Fruit fly (Drosophila melanogaster) whole organism, pupa: ENCODE measurements around the gene CG8117.

ENCODE experiments used
- CG10348 ChIP-seq: fragments of 200-800 bp; sonication (Bioruptor generic); IDR thresholded peaks from 2 replicates; pipeline ENCODE4 v1.3.6; 2022; ENCODE audit warnings: missing biosample characterization, missing genetic modification characterization
- CG12605 ChIP-seq: fragments of 200-800 bp; sonication (Bioruptor generic); IDR thresholded peaks from 2 replicates; pipeline ENCODE4 v1.3.6; 2022; ENCODE audit warnings: missing biosample characterization, missing genetic modification characterization
- CG13204 ChIP-seq: fragments of 200-800 bp; sonication (Bioruptor generic); optimal IDR thresholded peaks from 2 replicates; lab custom pipeline; 2018; ENCODE audit warnings: missing biosample characterization, mild to moderate bottlenecking, missing genetic modification characterization, moderate library complexity
- CG14655 ChIP-seq: fragments of 200-800 bp; sonication (Bioruptor generic); optimal IDR thresholded peaks from 3 replicates; lab custom pipeline; 2017; ENCODE audit warnings: mild to moderate bottlenecking, missing biosample characterization, missing genetic modification reagents, missing genetic modification characterization
- CG15710 ChIP-seq: fragments of 200-800 bp; sonication (Bioruptor generic); optimal IDR thresholded peaks from 2 replicates; lab custom pipeline; 2018; ENCODE audit warnings: missing biosample characterization, mild to moderate bottlenecking, missing genetic modification characterization, moderate library complexity
- CG17806 ChIP-seq: fragments of 200-800 bp; sonication (Bioruptor generic); optimal IDR thresholded peaks from 2 replicates; lab custom pipeline; 2018; ENCODE audit warnings: missing biosample characterization, mild to moderate bottlenecking, missing genetic modification characterization, moderate library complexity
- CG32121 ChIP-seq: fragments of 200-800 bp; sonication (Bioruptor generic); IDR thresholded peaks from 2 replicates; pipeline ENCODE4 v1.3.6; 2022; ENCODE audit warnings: missing biosample characterization, missing genetic modification characterization
- CG34367 ChIP-seq: fragments of 200-800 bp; sonication (Bioruptor generic); optimal IDR thresholded peaks from 2 replicates; lab custom pipeline; 2018; ENCODE audit warnings: missing biosample characterization, mild to moderate bottlenecking, missing genetic modification characterization
- CG4496 ChIP-seq: fragments of 200-800 bp; sonication (Bioruptor generic); IDR thresholded peaks from 3 replicates; pipeline ENCODE4 v1.3.6; 2022; ENCODE audit warnings: missing biosample characterization, missing genetic modification characterization
- CG8159 ChIP-seq: fragments of 200-800 bp; sonication (Bioruptor generic); optimal IDR thresholded peaks from 3 replicates; lab custom pipeline; 2018; ENCODE audit warnings: missing biosample characterization, mild to moderate bottlenecking, missing genetic modification characterization, moderate library complexity
- CG8301 ChIP-seq: fragments of 200-800 bp; sonication (Bioruptor generic); optimal IDR thresholded peaks from 2 replicates; lab custom pipeline; 2018; ENCODE audit warnings: missing biosample characterization, mild to moderate bottlenecking, missing genetic modification characterization
- CG9948 ChIP-seq: fragments of 200-800 bp; sonication (Bioruptor generic); optimal IDR thresholded peaks from 2 replicates; lab custom pipeline; 2018; ENCODE audit warnings: missing biosample characterization, mild to moderate bottlenecking, missing genetic modification characterization, moderate library complexity
- D1 ChIP-seq: fragments of 200-800 bp; sonication (Bioruptor generic); optimal IDR thresholded peaks from 2 replicates; lab custom pipeline; 2018; ENCODE audit warnings: missing biosample characterization, mild to moderate bottlenecking, missing genetic modification characterization, moderate library complexity
- EcR ChIP-seq: fragments of 200-800 bp; sonication (Bioruptor generic); optimal IDR thresholded peaks from 3 replicates; lab custom pipeline; 2019; ENCODE audit warnings: missing biosample characterization, missing genetic modification characterization, mild to moderate bottlenecking, moderate library complexity, missing genetic modification reagents
- Ets98B ChIP-seq: fragments of 200-800 bp; sonication (Bioruptor generic); IDR thresholded peaks from 2 replicates; pipeline ENCODE4 v1.3.6; 2022; ENCODE audit warnings: missing biosample characterization, missing genetic modification characterization
- Pif1A ChIP-seq: fragments of 200-800 bp; sonication (Bioruptor generic); optimal IDR thresholded peaks from 3 replicates; lab custom pipeline; 2016; ENCODE audit warnings: missing biosample characterization, missing genetic modification characterization
- Pif1B ChIP-seq: fragments of 200-800 bp; sonication (Bioruptor generic); optimal IDR thresholded peaks from 3 replicates; lab custom pipeline; 2016; ENCODE audit warnings: missing biosample characterization, missing genetic modification characterization
- Snoo ChIP-seq: fragments of 200-800 bp; sonication (Bioruptor generic); optimal IDR thresholded peaks from 3 replicates; lab custom pipeline; 2017; ENCODE audit warnings: missing biosample characterization, mild to moderate bottlenecking, missing genetic modification characterization, inconsistent platforms
- fd96Ca ChIP-seq: fragments of 200-800 bp; sonication (Bioruptor generic); IDR thresholded peaks from 3 replicates; pipeline ENCODE4 v1.3.6; 2022; ENCODE audit warnings: missing biosample characterization, missing genetic modification characterization
- gl ChIP-seq: fragments of 200-800 bp; sonication (Bioruptor generic); optimal IDR thresholded peaks from 2 replicates; lab custom pipeline; 2018; ENCODE audit warnings: missing biosample characterization, mild to moderate bottlenecking, missing genetic modification characterization
- rn ChIP-seq: fragments of 200-800 bp; sonication (Bioruptor generic); IDR thresholded peaks from 2 replicates; pipeline ENCODE4 v1.3.6; 2022; ENCODE audit warnings: missing biosample characterization, missing genetic modification characterization

The CG8117 gene

DNA sequence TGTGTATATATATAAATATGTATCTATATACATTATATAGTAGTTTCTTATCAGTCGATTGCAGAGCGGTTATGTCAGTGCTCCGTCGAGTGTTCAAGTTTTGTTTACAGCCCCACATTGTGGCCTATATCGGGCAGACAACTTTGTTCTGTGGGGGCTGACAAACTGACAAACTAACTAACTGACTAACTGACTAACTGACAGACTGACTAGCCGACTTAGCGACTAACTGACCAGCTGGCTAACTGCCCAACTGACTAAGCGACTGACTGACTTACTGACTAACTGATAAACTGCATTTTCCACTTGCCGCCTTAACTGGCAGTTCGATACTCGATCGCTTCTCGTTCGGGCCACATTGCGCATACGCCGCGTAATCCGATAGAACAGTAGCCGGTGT is 14.1 kb upstream of the CG8117 start:
- no peak for TF ChIP-seq rn (GFP tag; lab: Robert Waterston, UW)
- TF ChIP-seq CG12605 (GFP tag; lab: Robert Waterston, UW): no peak
- TF ChIP-seq CG13204 (GFP tag; lab: Kevin White, UChicago): no peak
- TF ChIP-seq CG4496 (GFP tag; lab: Robert Waterston, UW): no peak
- no peak for TF ChIP-seq fd96Ca (GFP tag; lab: Robert Waterston, UW)
- TF ChIP-seq CG32121 (GFP tag; lab: Robert Waterston, UW): no peak
- no peak for TF ChIP-seq Ets98B
- no peak for TF ChIP-seq Pif1A
- TF ChIP-seq gl (tag; lab: Kevin White, UChicago): no peak
- no peak for TF ChIP-seq Pif1B (GFP tag; lab: Kevin White, UChicago)
- TF ChIP-seq CG34367 (tag; lab: Kevin White, UChicago): no peak

DNA sequence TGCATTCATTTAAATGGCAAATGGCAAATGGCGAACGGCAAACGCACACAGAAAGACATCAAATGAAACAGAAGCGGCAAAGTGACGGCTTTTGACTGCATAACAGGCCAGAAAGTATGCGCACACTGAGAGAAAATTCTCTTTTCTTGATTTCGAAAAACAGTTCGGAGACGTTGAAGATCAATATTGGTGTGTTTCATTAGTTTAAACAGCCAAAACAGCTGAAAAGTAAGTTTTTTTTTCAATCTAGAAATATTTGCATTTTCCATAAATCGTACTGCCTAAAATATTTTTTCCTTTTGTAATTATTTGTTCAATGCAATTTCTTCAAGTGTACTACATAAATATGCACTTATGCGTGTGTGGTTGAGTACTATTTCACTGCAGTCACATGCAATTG is 13.2 kb upstream of the CG8117 start:
- TF ChIP-seq CG10348 (0 out of 2 replicates have a peak, but pooled peaks have one; percentile 9), CG13204 (GFP tag; lab: Kevin White, UChicago) (no peak), CG12605 (GFP tag; lab: Robert Waterston, UW) (no peak), CG8301 (peak; percentile 15), D1 (tag; lab: Kevin White, UChicago) (no peak), CG32121 (GFP tag; lab: Robert Waterston, UW) (peak; percentile 71; the same call in 1 of the 2 replicates), Pif1A (no peak), Ets98B (no peak), CG4496 (GFP tag; lab: Robert Waterston, UW) (0 out of 3 replicates have a peak, but pooled peaks have one; percentile 51), EcR (no peak), CG9948 (no peak), rn (GFP tag; lab: Robert Waterston, UW) (peak; percentile 33; the same call in 1 of the 2 replicates), CG14655 (GFP tag; lab: Kevin White, UChicago) (peak; percentile 21)

DNA sequence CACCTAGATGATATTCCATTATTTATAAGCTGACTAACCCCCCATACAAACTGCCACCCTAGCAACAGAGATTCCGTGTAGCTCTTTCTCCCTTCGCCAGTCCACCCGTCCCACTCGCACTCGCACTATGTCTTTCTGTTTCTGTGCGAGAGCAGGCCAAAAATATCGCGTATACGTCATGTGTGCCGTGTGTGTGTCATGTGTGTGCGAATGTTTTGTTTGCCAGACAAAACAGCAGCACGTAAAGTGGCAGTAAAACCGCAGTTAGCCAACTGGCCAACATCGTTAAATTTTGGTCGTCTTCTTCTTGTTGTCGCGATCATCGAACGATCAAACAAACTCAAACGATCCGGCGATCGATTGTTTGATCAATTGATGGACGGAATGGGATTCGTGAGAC is 12.6 kb upstream of the CG8117 start:
- TF ChIP-seq fd96Ca (GFP tag; lab: Robert Waterston, UW) (no peak), CG4496 (GFP tag; lab: Robert Waterston, UW) (0 out of 3 replicates have a peak, but pooled peaks have one; percentile 14)

DNA sequence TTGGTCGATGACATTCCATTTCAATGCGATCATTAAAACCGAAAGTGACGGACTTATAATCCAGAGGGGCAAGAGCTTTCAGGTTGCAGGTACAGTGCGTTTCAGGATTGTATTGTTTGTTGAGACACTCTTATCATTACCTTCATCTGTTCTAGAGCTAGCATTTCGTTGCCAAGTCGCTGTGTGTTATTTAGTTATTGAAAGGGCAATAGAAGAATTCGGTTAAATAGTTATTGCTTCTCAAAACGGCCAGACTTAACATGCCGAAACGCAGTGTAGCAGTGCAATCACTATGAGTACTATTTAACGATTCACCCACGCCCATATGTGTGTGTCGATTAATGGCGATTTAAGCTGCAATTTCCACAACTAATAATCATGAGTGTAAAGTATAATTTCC is 11.4 kb upstream of the CG8117 start:
- no peak for TF ChIP-seq CG9948
- peak; percentile 1 for TF ChIP-seq CG14655 (GFP tag; lab: Kevin White, UChicago)

DNA sequence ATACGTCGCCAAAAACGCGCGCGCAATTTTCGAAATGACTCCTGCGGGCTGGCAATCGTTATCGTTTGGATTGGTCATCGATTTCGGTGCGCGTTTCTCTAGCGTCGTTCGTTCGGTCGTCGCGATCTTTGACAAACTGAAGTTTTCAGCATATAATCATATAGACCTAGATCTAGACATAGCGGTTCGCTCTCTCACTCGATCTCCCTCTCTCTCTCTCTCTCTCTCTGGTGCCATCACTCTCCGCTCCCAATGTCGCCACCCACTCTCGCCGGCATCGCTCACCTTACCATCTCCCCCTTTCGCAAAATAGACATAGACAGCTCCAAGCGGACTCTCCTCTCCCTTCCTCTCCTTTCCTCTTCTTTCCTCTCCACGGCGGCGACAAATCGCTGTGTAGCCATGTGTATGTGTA is 10.7 kb upstream of the CG8117 start, which contains the start of gene sog:
sog (minus strand) TSS at position 122 of the 415 bp plus-strand sequence.
- TF ChIP-seq CG14655 (GFP tag; lab: Kevin White, UChicago) (no peak), Pif1B (GFP tag; lab: Kevin White, UChicago) (no peak), Ets98B (peak; percentile 48; the same call in 1 of the 2 replicates), fd96Ca (GFP tag; lab: Robert Waterston, UW) (peak; percentile 41; the same call in 1 of the 3 replicates), D1 (tag; lab: Kevin White, UChicago) (no peak), CG32121 (GFP tag; lab: Robert Waterston, UW) (peak; percentile 41; the same call in 1 of the 2 replicates), CG8301 (no peak)
- TF ChIP-seq, all 21 proteins: peak for 3

DNA sequence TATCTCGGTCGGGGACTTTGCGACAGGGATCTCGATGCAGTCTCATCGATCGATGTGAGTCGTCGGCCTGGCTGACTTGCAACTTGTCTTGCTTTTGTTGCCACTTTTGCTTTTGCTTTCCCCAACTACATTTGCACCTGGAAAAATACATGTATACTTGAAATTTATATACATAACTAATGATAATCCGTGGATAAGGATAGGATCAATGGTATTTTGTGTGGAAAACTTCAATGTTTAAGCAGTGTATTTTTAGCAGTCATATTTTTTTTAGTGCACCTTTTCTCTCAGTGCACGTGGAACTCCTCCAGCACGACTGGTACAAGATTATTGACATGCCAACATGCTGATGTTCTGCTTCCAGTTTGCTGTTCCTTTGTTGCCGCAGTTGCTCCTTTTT is 5.0 kb upstream of the CG8117 start:
- TF ChIP-seq EcR: no peak
- TF ChIP-seq fd96Ca (GFP tag; lab: Robert Waterston, UW): peak; percentile 63; the same call in 2 of the 3 replicates
- peak; percentile 24 for TF ChIP-seq Pif1A
- peak; percentile 23 for TF ChIP-seq CG34367 (tag; lab: Kevin White, UChicago)
- TF ChIP-seq CG15710 (tag; lab: Kevin White, UChicago): peak; percentile 30
- peak; percentile 83 for TF ChIP-seq CG8301
- no peak for TF ChIP-seq Snoo (tag; lab: Kevin White, UChicago)
- peak; percentile 85 for TF ChIP-seq CG14655 (GFP tag; lab: Kevin White, UChicago)
- no peak for TF ChIP-seq D1 (tag; lab: Kevin White, UChicago)
- TF ChIP-seq Pif1B (GFP tag; lab: Kevin White, UChicago): peak; percentile 48
- TF ChIP-seq CG13204 (GFP tag; lab: Kevin White, UChicago): no peak
- peak; percentile 47; the same call in 1 of the 2 replicates for TF ChIP-seq CG12605 (GFP tag; lab: Robert Waterston, UW)
- TF ChIP-seq CG4496 (GFP tag; lab: Robert Waterston, UW): peak; percentile 77
- TF ChIP-seq rn (GFP tag; lab: Robert Waterston, UW): 0 out of 2 replicates have a peak, but pooled peaks have one; percentile 5
- peak; percentile 61 for TF ChIP-seq CG9948
- no peak for TF ChIP-seq gl (tag; lab: Kevin White, UChicago)
- TF ChIP-seq Ets98B: peak; percentile 57
- peak; percentile 37 for TF ChIP-seq CG8159 (tag; lab: Kevin White, UChicago)
- TF ChIP-seq CG32121 (GFP tag; lab: Robert Waterston, UW): no peak
- peak; percentile 53 for TF ChIP-seq CG17806 (tag; lab: Kevin White, UChicago)
- TF ChIP-seq CG10348: no peak

DNA sequence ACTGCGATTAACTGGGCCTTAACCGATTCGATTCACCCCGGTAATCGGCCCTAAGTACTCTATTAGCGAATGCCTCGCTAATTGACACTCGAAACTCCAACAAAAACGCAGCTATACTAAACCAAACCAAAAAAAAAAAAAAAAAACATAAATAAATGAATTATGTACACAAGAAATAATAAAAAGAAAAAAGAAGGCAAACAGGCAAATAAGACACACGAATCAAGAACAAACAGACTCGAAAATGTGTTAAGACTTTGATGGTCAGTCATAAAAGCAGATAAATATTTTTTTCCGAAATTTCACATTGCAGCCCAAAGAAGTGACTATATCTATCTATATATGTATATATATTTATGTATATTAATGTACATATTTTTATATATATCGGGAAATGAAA is 4.1 kb upstream of the CG8117 start:
- TF ChIP-seq CG14655 (GFP tag; lab: Kevin White, UChicago): no peak
- TF ChIP-seq CG13204 (GFP tag; lab: Kevin White, UChicago): no peak
- TF ChIP-seq gl (tag; lab: Kevin White, UChicago): no peak
- TF ChIP-seq CG4496 (GFP tag; lab: Robert Waterston, UW): no peak
- TF ChIP-seq Snoo (tag; lab: Kevin White, UChicago): no peak
- no peak for TF ChIP-seq CG32121 (GFP tag; lab: Robert Waterston, UW)
- TF ChIP-seq EcR: no peak
- TF ChIP-seq Pif1A: no peak
- TF ChIP-seq CG8301: no peak
- TF ChIP-seq CG15710 (tag; lab: Kevin White, UChicago): no peak
- no peak for TF ChIP-seq CG34367 (tag; lab: Kevin White, UChicago)
- no peak for TF ChIP-seq CG10348
- no peak for TF ChIP-seq CG8159 (tag; lab: Kevin White, UChicago)
- TF ChIP-seq CG9948: no peak
